Fruit fly (Drosophila melanogaster) whole organism, embryonic: Measurements from ENCODE around the gene sisA.

Experiments
- Abd-B ChIP-seq: fragments of 200-800 bp; sonication (Bioruptor generic); optimal IDR thresholded peaks from 2 replicates; lab custom pipeline; 2018; ENCODE audit warnings: missing biosample characterization, mild to moderate bottlenecking, missing genetic modification characterization, moderate library complexity
- Antp ChIP-seq: fragments of 200-800 bp; sonication (Bioruptor generic); optimal IDR thresholded peaks from 3 replicates; lab custom pipeline; 2016; ENCODE audit warnings: missing biosample characterization, missing genetic modification characterization
- B-H2 ChIP-seq: fragments of 200-800 bp; sonication (Bioruptor generic); optimal IDR thresholded peaks from 2 replicates; lab custom pipeline; 2018; ENCODE audit warnings: missing biosample characterization, mild to moderate bottlenecking, missing genetic modification characterization
- CG10267 ChIP-seq: fragments of 200-800 bp; sonication (Bioruptor generic); optimal IDR thresholded peaks from 2 replicates; lab custom pipeline; 2018; ENCODE audit warnings: missing biosample characterization, mild to moderate bottlenecking, missing genetic modification characterization, moderate library complexity
- CG10654 ChIP-seq: fragments of 200-800 bp; sonication (Bioruptor generic); optimal IDR thresholded peaks from 2 replicates; lab custom pipeline; 2016; ENCODE audit warnings: missing biosample characterization, missing genetic modification characterization
- CG11560 ChIP-seq: fragments of 200-800 bp; sonication (Bioruptor generic); IDR thresholded peaks from 3 replicates; pipeline ENCODE4 v1.3.6; 2022; ENCODE audit warnings: missing biosample characterization, missing genetic modification characterization
- CG12659 ChIP-seq: fragments of 200-800 bp; sonication (Bioruptor generic); optimal IDR thresholded peaks from 3 replicates; lab custom pipeline; 2017; ENCODE audit warnings: mild to moderate bottlenecking, missing biosample characterization, missing genetic modification reagents, missing genetic modification characterization
- CG12942 ChIP-seq: fragments of 200-800 bp; sonication (Bioruptor generic); optimal IDR thresholded peaks from 3 replicates; lab custom pipeline; 2016; ENCODE audit warnings: missing biosample characterization, missing genetic modification characterization
- CG13424 ChIP-seq: fragments of 200-800 bp; sonication (Bioruptor generic); optimal IDR thresholded peaks from 2 replicates; lab custom pipeline; 2019; ENCODE audit warnings: missing biosample characterization, mild to moderate bottlenecking, missing genetic modification characterization, moderate library complexity
- CG13894 ChIP-seq: fragments of 200-800 bp; sonication (Bioruptor generic); optimal IDR thresholded peaks from 3 replicates; lab custom pipeline; 2018; ENCODE audit warnings: missing biosample characterization, mild to moderate bottlenecking, missing genetic modification characterization, moderate library complexity
- CG17385 ChIP-seq: fragments of 200-800 bp; sonication (Bioruptor generic); optimal IDR thresholded peaks from 3 replicates; lab custom pipeline; 2018; ENCODE audit warnings: missing biosample characterization, mild to moderate bottlenecking, missing genetic modification characterization
- CG17612 ChIP-seq: fragments of 200-800 bp; sonication (Bioruptor generic); IDR thresholded peaks from 2 replicates; pipeline ENCODE4 v1.3.6; 2022; ENCODE audit warnings: missing biosample characterization, missing genetic modification characterization
- CG18619 ChIP-seq: fragments of 200-800 bp; sonication (Bioruptor generic); optimal IDR thresholded peaks from 3 replicates; lab custom pipeline; 2017; ENCODE audit warnings: missing biosample characterization, mild to moderate bottlenecking, missing genetic modification characterization
- CG2199 ChIP-seq: fragments of 200-800 bp; sonication (Bioruptor generic); IDR thresholded peaks from 3 replicates; pipeline ENCODE4 v1.3.6; 2022; ENCODE audit warnings: missing biosample characterization, missing genetic modification characterization
- CG42726 ChIP-seq: fragments of 200-800 bp; sonication (Bioruptor generic); IDR thresholded peaks from 2 replicates; pipeline ENCODE4 v1.3.6; 2022; ENCODE audit warnings: missing biosample characterization, missing genetic modification characterization; ENCODE audit not compliant: partially characterized antibody
- CG43689 ChIP-seq: fragments of 200-800 bp; sonication (Bioruptor generic); IDR thresholded peaks from 2 replicates; pipeline ENCODE4 v1.3.6; 2022; ENCODE audit warnings: missing biosample characterization, missing genetic modification characterization
- CG4617 ChIP-seq: fragments of 200-800 bp; sonication (Bioruptor generic); optimal IDR thresholded peaks from 3 replicates; lab custom pipeline; 2016; ENCODE audit warnings: missing biosample characterization, missing genetic modification characterization, borderline replicate concordance
- CG5180 ChIP-seq: fragments of 200-800 bp; sonication (Bioruptor generic); optimal IDR thresholded peaks from 3 replicates; lab custom pipeline; 2017; ENCODE audit warnings: missing biosample characterization, missing genetic modification characterization, mild to moderate bottlenecking, moderate library complexity, missing genetic modification reagents
- CG6854 ChIP-seq: fragments of 200-800 bp; sonication (Bioruptor generic); optimal IDR thresholded peaks from 3 replicates; lab custom pipeline; 2017; ENCODE audit warnings: missing biosample characterization, mild to moderate bottlenecking, missing genetic modification characterization
- CG8290 ChIP-seq, 3 experiments: fragments of 200-800 bp; sonication (Bioruptor generic); optimal IDR thresholded peaks; 2 replicates each; lab custom pipeline; 2016 to 2019; ENCODE audit warnings: missing biosample characterization in 3 of 3, missing genetic modification characterization in 3 of 3, mild to moderate bottlenecking in 2 of 3, moderate library complexity in 1 of 3
- Dp ChIP-seq: fragments of 200-800 bp; sonication (Bioruptor generic); optimal IDR thresholded peaks from 2 replicates; lab custom pipeline; 2018; ENCODE audit warnings: missing biosample characterization, mild to moderate bottlenecking, missing genetic modification characterization, moderate library complexity
- ERR ChIP-seq: fragments of 200-800 bp; sonication (Bioruptor generic); optimal IDR thresholded peaks from 2 replicates; lab custom pipeline; 2016; ENCODE audit warnings: missing biosample characterization, missing genetic modification characterization
- Elba2 ChIP-seq: fragments of 200-800 bp; sonication (Bioruptor generic); optimal IDR thresholded peaks from 3 replicates; lab custom pipeline; 2016; ENCODE audit warnings: missing biosample characterization, missing genetic modification characterization
- HLH4C ChIP-seq: fragments of 200-800 bp; sonication (Bioruptor generic); IDR thresholded peaks from 3 replicates; pipeline ENCODE4 v1.3.6; 2022; ENCODE audit warnings: missing biosample characterization, missing genetic modification characterization; ENCODE audit not compliant: partially characterized antibody
- HmgZ ChIP-seq: fragments of 200-800 bp; sonication (Bioruptor generic); optimal IDR thresholded peaks from 2 replicates; lab custom pipeline; 2018; ENCODE audit warnings: missing biosample characterization, mild to moderate bottlenecking, missing genetic modification characterization
- Hmr ChIP-seq: fragments of 200-800 bp; sonication (Bioruptor generic); optimal IDR thresholded peaks from 3 replicates; lab custom pipeline; 2017; ENCODE audit warnings: mild to moderate bottlenecking, missing biosample characterization, missing genetic modification reagents, missing genetic modification characterization
- NC2α ChIP-seq: fragments of 200-800 bp; sonication (Bioruptor generic); optimal IDR thresholded peaks from 2 replicates; lab custom pipeline; 2016; ENCODE audit warnings: missing biosample characterization, missing genetic modification characterization
- Nf-YB ChIP-seq: fragments of 200-800 bp; sonication (Bioruptor generic); optimal IDR thresholded peaks from 3 replicates; lab custom pipeline; 2019; ENCODE audit warnings: missing biosample characterization, mild to moderate bottlenecking, missing genetic modification characterization, moderate library complexity
- Ptx1 ChIP-seq: fragments of 200-800 bp; sonication (Bioruptor generic); IDR thresholded peaks from 2 replicates; pipeline ENCODE4 v1.3.6; 2022; ENCODE audit warnings: missing biosample characterization, missing genetic modification characterization
- Scr ChIP-seq: fragments of 200-800 bp; sonication (Bioruptor generic); IDR thresholded peaks from 2 replicates; pipeline ENCODE4 v1.3.6; 2022; ENCODE audit warnings: missing biosample characterization, missing genetic modification characterization; ENCODE audit not compliant: partially characterized antibody
- Sry-δ ChIP-seq: fragments of 200-800 bp; sonication (Bioruptor generic); optimal IDR thresholded peaks from 2 replicates; lab custom pipeline; 2016; ENCODE audit warnings: missing biosample characterization, missing genetic modification characterization
- al ChIP-seq: fragments of 200-800 bp; sonication (Bioruptor generic); IDR thresholded peaks from 2 replicates; pipeline ENCODE4 v1.3.6; 2022; ENCODE audit warnings: missing biosample characterization, missing genetic modification characterization
- chif ChIP-seq, 2 experiments: fragments of 200-800 bp; sonication (Bioruptor generic); optimal IDR thresholded peaks; 3 replicates each; lab custom pipeline; 2016; ENCODE audit warnings: missing biosample characterization in 2 of 2, missing genetic modification characterization in 2 of 2
- danr ChIP-seq: fragments of 200-800 bp; sonication (Bioruptor generic); IDR thresholded peaks from 2 replicates; pipeline ENCODE4 v1.3.6; 2022; ENCODE audit warnings: missing biosample characterization, missing genetic modification characterization
- disco-r ChIP-seq: fragments of 200-800 bp; sonication (Bioruptor generic); optimal IDR thresholded peaks from 2 replicates; lab custom pipeline; 2016; ENCODE audit warnings: missing biosample characterization, missing genetic modification characterization
- gce ChIP-seq: fragments of 200-800 bp; sonication (Bioruptor generic); IDR thresholded peaks from 3 replicates; pipeline ENCODE4 v1.3.6; 2022; ENCODE audit warnings: missing biosample characterization, missing genetic modification characterization
- klu ChIP-seq: fragments of 200-800 bp; sonication (Bioruptor generic); IDR thresholded peaks from 2 replicates; pipeline ENCODE4 v1.3.6; 2022; ENCODE audit warnings: missing biosample characterization, missing genetic modification characterization
- lilli ChIP-seq: fragments of 200-800 bp; sonication (Bioruptor generic); optimal IDR thresholded peaks from 3 replicates; lab custom pipeline; 2016; ENCODE audit warnings: missing biosample characterization, missing genetic modification characterization
- phol ChIP-seq: fragments of 200-800 bp; sonication (Bioruptor generic); optimal IDR thresholded peaks from 3 replicates; lab custom pipeline; 2018; ENCODE audit warnings: missing biosample characterization, mild to moderate bottlenecking, missing genetic modification characterization, moderate library complexity
- sc ChIP-seq, 3 experiments: fragments of >200 bp in 2 of 3; fragments of 200-800 bp in 1 of 3; sonication (Bioruptor generic) in 1 of 3; optimal IDR thresholded peaks; 2 replicates in 2 of 3; 3 replicates in 1 of 3; lab custom pipeline; 2017; ENCODE audit warnings: mild to moderate bottlenecking in 1 of 3, missing biosample characterization in 1 of 3, missing genetic modification characterization in 1 of 3, missing genetic modification reagents in 1 of 3
- sd ChIP-seq: fragments of 200-800 bp; sonication (Bioruptor generic); optimal IDR thresholded peaks from 3 replicates; lab custom pipeline; 2018; ENCODE audit warnings: missing biosample characterization, mild to moderate bottlenecking, missing genetic modification characterization, moderate library complexity
- sisA ChIP-seq: fragments of 200-800 bp; sonication (Bioruptor generic); IDR thresholded peaks from 2 replicates; pipeline ENCODE4 v1.3.6; 2022; ENCODE audit warnings: missing biosample characterization, missing genetic modification characterization
- slbo ChIP-seq: fragments of 200-800 bp; sonication (Bioruptor generic); IDR thresholded peaks from 2 replicates; pipeline ENCODE4 v1.3.6; 2022; ENCODE audit warnings: missing biosample characterization, missing genetic modification characterization
- sqz ChIP-seq: fragments of 200-800 bp; sonication (Bioruptor generic); optimal IDR thresholded peaks from 3 replicates; lab custom pipeline; 2018; ENCODE audit warnings: missing biosample characterization, mild to moderate bottlenecking, missing genetic modification characterization
- ssp ChIP-seq: fragments of 200-800 bp; sonication (Bioruptor generic); IDR thresholded peaks from 2 replicates; pipeline ENCODE4 v1.3.6; 2022; ENCODE audit warnings: missing biosample characterization, missing genetic modification characterization
- tin ChIP-seq: fragments of 200-800 bp; sonication (Bioruptor generic); optimal IDR thresholded peaks from 3 replicates; lab custom pipeline; 2016; ENCODE audit warnings: missing biosample characterization, missing genetic modification characterization
- vvl ChIP-seq: fragments of 200-800 bp; sonication (Bioruptor generic); IDR thresholded peaks from 2 replicates; pipeline ENCODE4 v1.3.6; 2022; ENCODE audit warnings: missing biosample characterization, missing genetic modification characterization
- zfh1 ChIP-seq: fragments of 200-800 bp; sonication (Bioruptor generic); IDR thresholded peaks from 3 replicates; pipeline ENCODE4 v1.3.6; 2022; ENCODE audit warnings: missing biosample characterization, missing genetic modification characterization

Gene sisA

dm6 chrX:11350505-11351327 lies 28.6 kb upstream of the sisA start, which contains the start of gene CG1737 (continued):
- no peak for TF ChIP-seq al
- TF ChIP-seq gce (GFP tag; lab: Robert Waterston, UW) = no peak
- no peak for TF ChIP-seq CG10654 (GFP tag; lab: Kevin White, UChicago)
- TF ChIP-seq HLH4C (GFP tag; lab: Robert Waterston, UW) = no peak
- peak; percentile 44 for TF ChIP-seq CG4617 (GFP tag; lab: Kevin White, UChicago)
- peak; percentile 55 for TF ChIP-seq Hmr
- TF ChIP-seq Abd-B (GFP tag; lab: Kevin White, UChicago) = no peak
- TF ChIP-seq klu (GFP tag; lab: Robert Waterston, UW) = no peak
- TF ChIP-seq danr (GFP tag; lab: Robert Waterston, UW) = no peak
- TF ChIP-seq CG2199 = 0 out of 3 replicates have a peak, but pooled peaks have one; percentile 21
- no peak for TF ChIP-seq CG17612 (GFP tag; lab: Robert Waterston, UW)
- TF ChIP-seq ssp (GFP tag; lab: Robert Waterston, UW) = peak; percentile 27; the same call in 1 of the 2 replicates
- TF ChIP-seq Scr (GFP tag; lab: Robert Waterston, UW) = peak; percentile 33; the same call in 1 of the 2 replicates
- TF ChIP-seq CG13894 (tag; lab: Kevin White, UChicago) = peak; percentile 2
- no peak for TF ChIP-seq CG6854
- peak; percentile 20 for TF ChIP-seq tin (GFP tag; lab: Kevin White, UChicago)
- no peak for TF ChIP-seq CG13424 (tag; lab: Kevin White, UChicago)
- peak in 1 of 2 experiments; percentile 9 for TF ChIP-seq chif (GFP tag; optimal IDR thresholded peaks at IDR 0.05; lab: Kevin White, UChicago)
- TF ChIP-seq disco-r (GFP tag; lab: Kevin White, UChicago) = no peak
- no peak for TF ChIP-seq sisA (GFP tag; lab: Robert Waterston, UW)
- TF ChIP-seq sc (optimal IDR thresholded peaks at IDR 0.05; lab: Kevin White, UChicago) = no peak
- no peak for TF ChIP-seq sc (GFP tag; optimal IDR thresholded peaks at IDR 0.05; lab: Kevin White, UChicago)
- TF ChIP-seq CG17385 (GFP tag; lab: Kevin White, UChicago) = peak; percentile 15
- TF ChIP-seq sqz (GFP tag; lab: Kevin White, UChicago) = peak; percentile 86
- peak; percentile 3 for TF ChIP-seq CG18619 (GFP tag; lab: Kevin White, UChicago)
- no peak for TF ChIP-seq Elba2 (GFP tag; lab: Kevin White, UChicago)
- TF ChIP-seq phol (tag; lab: Kevin White, UChicago) = no peak
- peak; percentile 64 for TF ChIP-seq slbo (GFP tag; lab: Robert Waterston, UW)
- no peak for TF ChIP-seq CG5180 (GFP tag; lab: Kevin White, UChicago)
- TF ChIP-seq B-H2 (GFP tag; lab: Kevin White, UChicago) = no peak
- no peak for TF ChIP-seq zfh1 (GFP tag; lab: Robert Waterston, UW)
- peak; percentile 8 for TF ChIP-seq Dp (GFP tag; lab: Kevin White, UChicago)
- no peak for TF ChIP-seq CG12942 (GFP tag; lab: Kevin White, UChicago)
- no peak for TF ChIP-seq NC2α (GFP tag; lab: Kevin White, UChicago)
- peak; percentile 25 for TF ChIP-seq Nf-YB
- TF ChIP-seq CG43689 = no peak
- peak; percentile 79 for TF ChIP-seq CG10267
- peak; percentile 10; the same call in 1 of the 2 replicates for TF ChIP-seq vvl (GFP tag; lab: Robert Waterston, UW)
- TF ChIP-seq CG42726 (GFP tag; lab: Robert Waterston, UW) = no peak
- TF ChIP-seq CG8290 (GFP tag; optimal IDR thresholded peaks at IDR 0.05; lab: Kevin White, UChicago) = no peak
- peak in 1 of 2 experiments; percentile 76 for TF ChIP-seq CG8290 (tag; optimal IDR thresholded peaks at IDR 0.05; lab: Kevin White, UChicago)
- peak; percentile 19 for TF ChIP-seq CG12659 (GFP tag; lab: Kevin White, UChicago)
- TF ChIP-seq lilli (GFP tag; lab: Kevin White, UChicago) = no peak
- peak; percentile 11; the same call in 1 of the 2 replicates for TF ChIP-seq Ptx1 (GFP tag; lab: Robert Waterston, UW)
- TF ChIP-seq HmgZ (tag; lab: Kevin White, UChicago) = peak; percentile 11
- no peak for TF ChIP-seq sd (tag; lab: Kevin White, UChicago)
- TF ChIP-seq Sry-δ = peak; percentile 40
- TF ChIP-seq Antp (GFP tag; lab: Kevin White, UChicago) = peak; percentile 12
- no peak for TF ChIP-seq ERR (GFP tag; lab: Kevin White, UChicago)
- no peak for TF ChIP-seq CG11560 (tag; lab: Robert Waterston, UW)
